Fruit fly (Drosophila melanogaster): ENCODE measurements around the gene CG12310.

The CG12310 gene

dm6 chr3L:15039510-15039909 is 11.1 kb downstream of the CG12310 start:
- no peak for TF ChIP-seq noc (tag; optimal IDR thresholded peaks at IDR 0.05)

dm6 chr3L:15035585-15035984 is 15.0 kb downstream of the CG12310 start:
- TF ChIP-seq noc (tag; optimal IDR thresholded peaks at IDR 0.05), result no peak

- no peak for TF ChIP-seq noc (tag; optimal IDR thresholded peaks at IDR 0.05)
These were observed 15.9 kb downstream of the CG12310 start for dm6 chr3L:15034714-15035076.

- no peak for TF ChIP-seq noc (tag; optimal IDR thresholded peaks at IDR 0.05)
These were observed 16.4 kb downstream of the CG12310 start for dm6 chr3L:15034061-15034713.

- no peak for TF ChIP-seq noc (tag; optimal IDR thresholded peaks at IDR 0.05)
These were observed 18.8 kb downstream of the CG12310 start for dm6 chr3L:15031773-15032172.

- no peak for TF ChIP-seq noc (tag; optimal IDR thresholded peaks at IDR 0.05)
These were observed 27.4 kb downstream of the CG12310 start, which contains the start of gene CG32148 for dm6 chr3L:15023192-15023591. CG32148 (plus strand) TSS chr3L:15023492.

- TF ChIP-seq noc (tag; optimal IDR thresholded peaks at IDR 0.05), result no peak
These were observed 29.6 kb downstream of the CG12310 start for dm6 chr3L:15021008-15021407.

- no peak for TF ChIP-seq noc (tag; optimal IDR thresholded peaks at IDR 0.05)
These were observed 36.5 kb downstream of the CG12310 start, which contains the start of gene Reck for dm6 chr3L:15013957-15014692. Reck (minus strand) TSS chr3L:15014062.

- TF ChIP-seq noc (tag; optimal IDR thresholded peaks at IDR 0.05), result no peak
These were observed 37.3 kb downstream of the CG12310 start for dm6 chr3L:15013296-15013695.

dm6 chr3L:15011638-15012335 is 38.8 kb downstream of the CG12310 start:
- peak; percentile 74 for TF ChIP-seq noc (tag; optimal IDR thresholded peaks at IDR 0.05)

dm6 chr3L:15011142-15011541 is 39.5 kb downstream of the CG12310 start:
- no peak for TF ChIP-seq noc (tag; optimal IDR thresholded peaks at IDR 0.05)

- TF ChIP-seq noc (tag; optimal IDR thresholded peaks at IDR 0.05), result no peak
These were observed 40.0 kb downstream of the CG12310 start for dm6 chr3L:15010601-15011000.

dm6 chr3L:15009681-15010080 is 40.9 kb downstream of the CG12310 start:
- TF ChIP-seq noc (tag; optimal IDR thresholded peaks at IDR 0.05), result no peak

dm6 chr3L:15007271-15007948 is 43.2 kb downstream of the CG12310 start:
- no peak for TF ChIP-seq noc (tag; optimal IDR thresholded peaks at IDR 0.05)

dm6 chr3L:15006825-15007224 is 43.8 kb downstream of the CG12310 start:
- TF ChIP-seq noc (tag; optimal IDR thresholded peaks at IDR 0.05), result no peak

dm6 chr3L:15005774-15006173 is 44.8 kb downstream of the CG12310 start:
- no peak for TF ChIP-seq noc (tag; optimal IDR thresholded peaks at IDR 0.05)

Data from whole organism, larva.